Fruit fly (Drosophila melanogaster): ENCODE results near the gene Poxm.
A peak's percentile ranks its signal among the peaks of the same experiment; 100 is the strongest.

The Poxm gene

dm6 chr3R:8333768-8334470 lies at the start of gene Poxm (continued):
- TF ChIP-seq Awh (GFP tag; IDR thresholded peaks at IDR 0.05) (peak; percentile 70), CG15514 (GFP tag; optimal IDR thresholded peaks at IDR 0.05) (peak; percentile 21), HLH3B (GFP tag; IDR thresholded peaks at IDR 0.05) (peak; percentile 82), CG30403 (GFP tag; optimal IDR thresholded peaks at IDR 0.05) (peak; percentile 95), inv (GFP tag; IDR thresholded peaks at IDR 0.05; ENCODE audit: partially characterized antibody) (peak; percentile 41; the same call in 1 of the 2 replicates), mld (GFP tag; IDR thresholded peaks at IDR 0.05; ENCODE audit: partially characterized antibody) (0 out of 3 replicates have a peak, but pooled peaks have one; percentile 49), GATAe (GFP tag; conservative IDR thresholded peaks at IDR 0.05) (no peak), tll (GFP tag; optimal IDR thresholded peaks at IDR 0.05) (no peak), zf30C (GFP tag; optimal IDR thresholded peaks at IDR 0.05) (no peak), Dbx (GFP tag; IDR thresholded peaks at IDR 0.05) (peak; percentile 48; the same call in 1 of the 3 replicates), ham (GFP tag; IDR thresholded peaks at IDR 0.05) (0 out of 2 replicates have a peak, but pooled peaks have one; percentile 30), CG16815 (GFP tag; optimal IDR thresholded peaks at IDR 0.05) (peak; percentile 91), Gsc (GFP tag; IDR thresholded peaks at IDR 0.05) (peak; percentile 86), CG10979 (tag; optimal IDR thresholded peaks at IDR 0.05) (peak; percentile 96), sr (GFP tag; IDR thresholded peaks at IDR 0.05) (peak; percentile 95), seq (GFP tag; IDR thresholded peaks at IDR 0.05) (peak; percentile 78), CG33213 (GFP tag; optimal IDR thresholded peaks at IDR 0.05) (peak; percentile 21), pum (GFP tag; optimal IDR thresholded peaks at IDR 0.05) (peak; percentile 74), pfk (GFP tag; optimal IDR thresholded peaks at IDR 0.05) (no peak), Bgb (GFP tag; IDR thresholded peaks at IDR 0.05; ENCODE audit: partially characterized antibody) (no peak), CG1529 (GFP tag; optimal IDR thresholded peaks at IDR 0.05) (peak; percentile 90), NFAT (GFP tag; IDR thresholded peaks at IDR 0.05) (peak; percentile 65), Lim3 (GFP tag; IDR thresholded peaks at IDR 0.05) (0 out of 2 replicates have a peak, but pooled peaks have one; percentile 64), nom (GFP tag; optimal IDR thresholded peaks at IDR 0.05) (peak; percentile 88), CG3995 (GFP tag; optimal IDR thresholded peaks at IDR 0.05) (no peak), run (tag; optimal IDR thresholded peaks at IDR 0.05) (peak; percentile 77), CG12391 (tag; optimal IDR thresholded peaks at IDR 0.05) (peak; percentile 92), Sox102F (GFP tag; optimal IDR thresholded peaks at IDR 0.05) (peak; percentile 90), Poxn (GFP tag; IDR thresholded peaks at IDR 0.05) (no peak), CG1602 (GFP tag; optimal IDR thresholded peaks at IDR 0.05) (peak; percentile 92), CG13624 (GFP tag; optimal IDR thresholded peaks at IDR 0.05) (peak; percentile 68), CG10959 (GFP tag; IDR thresholded peaks at IDR 0.05) (peak; percentile 87), kni (GFP tag; optimal IDR thresholded peaks at IDR 0.05) (peak; percentile 52), emc (GFP tag; optimal IDR thresholded peaks at IDR 0.05) (no peak), CG10321 (GFP tag; IDR thresholded peaks at IDR 0.05) (0 out of 2 replicates have a peak, but pooled peaks have one; percentile 28), gsb (GFP tag; IDR thresholded peaks at IDR 0.05) (peak; percentile 68; the same call in 1 of the 2 replicates), gt (GFP tag; IDR thresholded peaks at IDR 0.05) (peak; percentile 83), jumu (GFP tag; optimal IDR thresholded peaks at IDR 0.05) (peak; percentile 71), Opbp (GFP tag; IDR thresholded peaks at IDR 0.05; ENCODE audit: partially characterized antibody) (no peak), Rfx (GFP tag; IDR thresholded peaks at IDR 0.05) (peak; percentile 86), ara (GFP tag; IDR thresholded peaks at IDR 0.05) (peak; percentile 84), Bdp1 (GFP tag; optimal IDR thresholded peaks at IDR 0.05) (peak; percentile 44), Ets97D (GFP tag; optimal IDR thresholded peaks at IDR 0.05) (peak; percentile 33), lov (optimal IDR thresholded peaks at IDR 0.05) (no peak), lov (GFP tag; IDR thresholded peaks at IDR 0.05) (no peak), odd (GFP tag; optimal IDR thresholded peaks at IDR 0.05) (peak; percentile 81), amos (GFP tag; IDR thresholded peaks at IDR 0.05; ENCODE audit: partially characterized antibody) (no peak; the same call in none of the 2 replicates), lilli (GFP tag; optimal IDR thresholded peaks at IDR 0.05) (peak; percentile 81), pho (GFP tag; optimal IDR thresholded peaks at IDR 0.05) (peak; percentile 16)
